Worm (Caenorhabditis elegans) whole organism, L4 larva: ENCODE measurements around the gene C44F1.1.

Experiments
- ceh-82 ChIP-seq: sonication (generic microtip); optimal IDR thresholded peaks from 2 replicates; lab custom pipeline; 2017; ENCODE audit warnings: missing biosample characterization, missing genetic modification characterization
- egl-43 ChIP-seq: fragments of 200-800 bp; sonication (Bioruptor generic); IDR thresholded peaks from 2 replicates; pipeline ENCODE4 v1.3.6; 2022; ENCODE audit warnings: missing genetic modification reagents, missing genetic modification characterization, missing compliant biosample characterization
- hlh-30 ChIP-seq: sonication (generic microtip); optimal IDR thresholded peaks from 2 replicates; lab custom pipeline; 2017; ENCODE audit warnings: antibody characterized with exemption, mild to moderate bottlenecking, missing genetic modification characterization, missing compliant biosample characterization; ENCODE audit not compliant: insufficient read depth
- nhr-25 ChIP-seq: sonication (generic microtip); optimal IDR thresholded peaks from 2 replicates; lab custom pipeline; 2017; ENCODE audit warnings: missing genetic modification characterization, mild to moderate bottlenecking, missing compliant biosample characterization, antibody characterized with exemption, moderate library complexity, borderline replicate concordance; ENCODE audit not compliant: insufficient read depth
- nhr-76 ChIP-seq: fragments of 150-350 bp; optimal IDR thresholded peaks from 2 replicates; lab custom pipeline; 2014; ENCODE audit warnings: missing biosample characterization, missing genetic modification characterization
- pha-4 ChIP-seq, 2 experiments: fragments of 150-350 bp in 1 of 2; fragments of 200-800 bp in 1 of 2; sonication (Bioruptor generic) in 1 of 2; IDR thresholded peaks in 1 of 2; optimal IDR thresholded peaks in 1 of 2; 2 replicates each; pipeline versions ENCODE4 v1.3.6 to Lab custom; 2014 to 2022; ENCODE audit warnings: missing genetic modification characterization in 2 of 2, missing genetic modification reagents in 2 of 2, missing biosample characterization in 1 of 2, missing compliant biosample characterization in 1 of 2
- snpc-4 ChIP-seq: fragments of 150-350 bp; optimal IDR thresholded peaks from 2 replicates; lab custom pipeline; 2014; ENCODE audit warnings: missing biosample characterization, missing genetic modification characterization

DNA sequence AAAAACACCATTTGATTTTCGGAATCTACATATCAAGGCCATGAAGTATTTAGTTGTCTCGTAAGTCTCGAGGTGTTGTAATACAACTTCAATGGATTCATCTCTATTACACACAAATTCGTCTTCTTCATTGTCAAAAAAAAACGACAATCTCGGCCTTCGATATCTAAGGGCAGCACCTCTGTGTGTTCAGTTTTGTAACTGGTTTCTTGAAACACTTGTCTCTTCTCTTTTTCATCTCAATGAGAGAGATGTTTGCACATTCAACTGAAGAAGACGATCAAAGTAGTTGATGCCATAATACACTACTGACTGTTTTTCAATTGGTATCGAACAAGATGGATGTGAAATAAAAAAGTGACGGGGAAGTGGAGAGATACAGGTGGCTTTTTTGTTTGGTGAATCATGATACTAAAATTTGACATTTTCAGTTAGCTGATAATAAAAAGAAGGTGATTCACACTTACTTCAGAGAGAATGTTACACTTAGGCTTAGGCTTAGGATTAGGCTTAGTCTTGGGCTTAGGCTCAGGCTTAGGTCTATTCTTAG is 46.1 kb upstream of the C44F1.1 start:
- TF ChIP-seq pha-4 (GFP tag; IDR thresholded peaks at IDR 0.05; lab: Robert Waterston, UW) (no peak), pha-4 (tag; optimal IDR thresholded peaks at IDR 0.05; lab: Kevin White, UChicago) (no peak), nhr-76 (tag; lab: Kevin White, UChicago) (no peak), egl-43 (GFP tag; lab: Robert Waterston, UW) (no peak), nhr-25 (tag; lab: Kevin White, UChicago) (peak; percentile 22), hlh-30 (tag; lab: Kevin White, UChicago) (no peak), ceh-82 (tag; lab: Kevin White, UChicago) (no peak), snpc-4 (tag; lab: Kevin White, UChicago) (no peak)
